Worm (Caenorhabditis elegans): Measurements from ENCODE around the gene cogc-2.
A peak's percentile ranks its signal among the peaks of the same experiment; 100 is the strongest.

The cogc-2 gene

DNA sequence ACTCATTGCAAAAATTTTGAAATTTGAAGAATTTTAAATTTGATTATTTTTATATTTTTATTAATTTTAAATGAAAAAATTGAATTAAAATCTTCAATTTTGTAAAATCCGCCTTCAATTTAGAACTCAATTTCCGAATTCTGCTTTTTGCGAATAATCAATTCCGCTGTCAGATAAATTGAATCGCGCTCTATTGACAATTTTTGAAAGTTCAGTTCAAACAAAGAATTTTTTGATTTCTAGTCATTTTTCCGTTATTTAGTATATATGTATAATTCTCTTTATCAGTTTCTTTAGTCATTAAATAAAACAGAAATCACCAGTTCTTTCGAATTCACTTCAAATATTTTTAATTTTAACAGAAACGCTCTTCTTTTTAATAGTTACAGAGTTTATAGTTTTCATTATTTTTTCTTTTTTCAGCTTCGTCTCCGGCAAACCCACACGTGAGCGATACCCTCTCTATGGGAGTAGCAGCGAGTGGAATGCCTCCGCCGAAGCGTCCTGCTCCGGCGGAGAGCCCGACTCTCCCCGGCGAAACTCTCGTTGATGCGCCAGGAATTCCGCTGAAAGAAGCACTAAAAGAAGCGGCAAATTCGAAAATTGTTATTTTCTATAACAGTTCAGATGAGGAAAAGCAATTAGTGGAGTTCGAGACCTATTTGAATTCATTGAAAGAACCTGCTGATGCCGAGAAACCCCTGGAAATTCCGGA is 26.5 kb downstream of the cogc-2 start:
- TF ChIP-seq snpc-4 (tag; optimal IDR thresholded peaks at IDR 0.05) (no peak), lin-39 (tag; optimal IDR thresholded peaks at IDR 0.05) (no peak), blmp-1 (tag; optimal IDR thresholded peaks at IDR 0.05) (peak; percentile 11), lin-35 (GFP tag; optimal IDR thresholded peaks at IDR 0.05) (peak in 1 of 2 experiments; percentile 36), dpl-1 (GFP tag; optimal IDR thresholded peaks at IDR 0.05) (peak in 1 of 3 experiments; percentile 47), alr-1 (tag; optimal IDR thresholded peaks at IDR 0.05; ENCODE audit: borderline replicate concordance) (no peak), elt-3 (tag; optimal IDR thresholded peaks at IDR 0.05) (no peak), C34B4.2 (tag; optimal IDR thresholded peaks at IDR 0.05) (no peak), nhr-84 (tag; optimal IDR thresholded peaks at IDR 0.05) (no peak), nhr-12 (tag; optimal IDR thresholded peaks at IDR 0.05) (no peak), unc-62 (GFP tag; optimal IDR thresholded peaks at IDR 0.05) (no peak), hlh-17 (GFP tag; optimal IDR thresholded peaks at IDR 0.05; ENCODE audit: borderline replicate concordance) (no peak), lin-14 (GFP tag; optimal IDR thresholded peaks at IDR 0.05) (peak; percentile 38), lin-13 (GFP tag; optimal IDR thresholded peaks at IDR 0.05) (no peak), lir-3 (tag; optimal IDR thresholded peaks at IDR 0.05; ENCODE audit: poor library complexity) (no peak), ceh-82 (tag; optimal IDR thresholded peaks at IDR 0.05) (no peak), mab-9 (GFP tag; IDR thresholded peaks at IDR 0.05) (no peak), C16A3.4 (tag; optimal IDR thresholded peaks at IDR 0.05) (peak; percentile 24), jun-1 (tag; optimal IDR thresholded peaks at IDR 0.05) (no peak), elt-2 (tag; optimal IDR thresholded peaks at IDR 0.05) (no peak), irx-1 (tag; optimal IDR thresholded peaks at IDR 0.05) (no peak), aha-1 (tag; optimal IDR thresholded peaks at IDR 0.05) (no peak), mep-1 (tag; optimal IDR thresholded peaks at IDR 0.05) (peak; percentile 35), pag-3 (tag; optimal IDR thresholded peaks at IDR 0.05; ENCODE audit: borderline replicate concordance, insufficient read depth) (no peak), ces-1 (GFP tag; optimal IDR thresholded peaks at IDR 0.05) (no peak), ama-1 (optimal IDR thresholded peaks at IDR 0.05) (no peak), aly-2 (tag; optimal IDR thresholded peaks at IDR 0.05) (no peak), hpl-2 (GFP tag; optimal IDR thresholded peaks at IDR 0.05) (no peak), ztf-11 (tag; optimal IDR thresholded peaks at IDR 0.05) (no peak), lsy-2 (tag; optimal IDR thresholded peaks at IDR 0.05) (peak in 1 of 2 experiments; percentile 51), xbp-1 (tag; optimal IDR thresholded peaks at IDR 0.05) (no peak)

DNA sequence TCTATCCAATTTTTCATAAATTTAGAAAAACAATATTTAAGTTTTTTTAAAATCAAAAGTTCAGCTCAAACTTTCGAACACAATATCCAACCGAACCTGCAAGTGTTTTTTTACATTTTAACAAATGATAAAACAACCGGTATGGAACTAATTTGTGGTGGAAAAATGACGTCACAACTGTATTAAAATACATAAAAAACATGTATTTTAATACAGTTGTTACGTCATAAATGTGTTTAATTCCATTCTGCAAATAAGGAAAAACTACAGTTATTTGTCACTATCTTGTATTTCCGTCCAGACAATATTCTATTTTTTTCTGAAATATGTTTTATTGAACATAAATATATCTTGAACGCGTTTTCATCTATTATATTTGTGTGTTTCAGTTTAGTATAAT is 27.2 kb downstream of the cogc-2 start:
- no peak for TF ChIP-seq fos-1 (tag; optimal IDR thresholded peaks at IDR 0.05)
- TF ChIP-seq mab-9 (GFP tag; IDR thresholded peaks at IDR 0.05) = no peak
- TF ChIP-seq grh-1 (GFP tag; IDR thresholded peaks at IDR 0.05) = no peak
- no peak for TF ChIP-seq unc-130 (tag; optimal IDR thresholded peaks at IDR 0.05)
- no peak for TF ChIP-seq pax-3 (tag; optimal IDR thresholded peaks at IDR 0.05)
- TF ChIP-seq nhr-11 (tag; optimal IDR thresholded peaks at IDR 0.05) = no peak
- TF ChIP-seq unc-30 (tag; optimal IDR thresholded peaks at IDR 0.05) = no peak

DNA sequence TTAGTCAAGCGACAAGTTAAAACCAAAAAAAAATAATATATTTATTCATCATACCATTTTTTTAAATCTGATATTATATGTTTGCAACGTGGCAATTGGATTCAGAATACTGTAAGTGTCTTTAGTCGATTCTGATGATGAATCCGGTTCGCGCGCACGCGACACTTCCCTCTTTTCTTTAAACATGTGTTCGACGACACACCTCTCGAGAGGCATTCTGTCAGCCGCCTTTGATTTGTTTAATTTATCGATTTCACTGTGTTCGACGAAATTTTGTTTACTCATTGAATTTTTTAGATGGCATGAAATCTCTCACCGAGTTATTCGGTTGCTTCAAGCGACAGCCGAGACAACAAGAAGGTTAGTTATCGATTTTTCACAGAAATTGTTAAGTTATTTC is 27.7 kb downstream of the cogc-2 start, which contains the start of gene trxr-1:
Gene trxr-1 (plus strand): TSS at position 227 of the 400 bp plus-strand sequence.
- TF ChIP-seq lin-14 (GFP tag; optimal IDR thresholded peaks at IDR 0.05) (peak; percentile 11), C34B4.2 (tag; optimal IDR thresholded peaks at IDR 0.05) (no peak)

DNA sequence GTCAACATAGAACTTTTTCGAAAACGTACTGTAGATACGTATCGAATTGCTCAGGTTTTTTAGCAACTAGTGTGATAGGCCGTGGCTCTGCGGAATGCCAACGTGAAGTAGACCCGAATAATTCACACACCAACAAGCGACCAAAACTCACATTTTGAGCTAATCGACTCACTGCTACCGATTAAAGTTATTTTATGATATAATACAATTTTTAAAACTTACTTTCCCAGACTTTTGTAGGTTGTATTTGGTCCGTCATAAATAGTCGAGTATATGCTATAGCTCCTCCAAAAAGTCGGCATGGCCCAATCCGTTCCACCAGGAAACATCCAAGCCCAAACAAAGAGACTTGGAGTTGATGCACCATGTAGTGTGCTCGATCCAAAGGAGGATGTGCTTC is 28.5 kb downstream of the cogc-2 start, which contains the start of gene C25A8.1:
Gene C25A8.1 (plus strand): TSS at position 301 of the 400 bp plus-strand sequence.
- TF ChIP-seq nhr-76 (tag; optimal IDR thresholded peaks at IDR 0.05) (no peak), efl-1 (optimal IDR thresholded peaks at IDR 0.05) (no peak), efl-1 (GFP tag; optimal IDR thresholded peaks at IDR 0.05 in 1 of 2) (peak in 1 of 2 experiments; percentile 15)
